Worm (Caenorhabditis elegans): Measurements from ENCODE around the gene fcmt-1.

Gene fcmt-1

ce11 chrII:11728545-11729105, 19.3 kb upstream of the fcmt-1 start, which contains the start of gene alh-8 (continued):
- TF ChIP-seq crh-2 (tag; optimal IDR thresholded peaks at IDR 0.05) (peak; percentile 66), unc-55 (GFP tag; optimal IDR thresholded peaks at IDR 0.05) (no peak), gmeb-1 (tag; optimal IDR thresholded peaks at IDR 0.05) (peak; percentile 44), ceh-16 (tag; optimal IDR thresholded peaks at IDR 0.05) (no peak), ama-1 (optimal IDR thresholded peaks at IDR 0.05) (no peak), sma-3 (GFP tag; optimal IDR thresholded peaks at IDR 0.05) (peak; percentile 33), ztf-4 (tag; optimal IDR thresholded peaks at IDR 0.05) (peak; percentile 7), nhr-11 (tag; optimal IDR thresholded peaks at IDR 0.05) (no peak), blmp-1 (tag; optimal IDR thresholded peaks at IDR 0.05; ENCODE audit: insufficient read depth) (no peak), nhr-237 (tag; optimal IDR thresholded peaks at IDR 0.05) (no peak), nhr-10 (tag; optimal IDR thresholded peaks at IDR 0.05) (no peak), nhr-6 (tag; optimal IDR thresholded peaks at IDR 0.05) (no peak), nhr-12 (tag; optimal IDR thresholded peaks at IDR 0.05) (no peak), lin-39 (tag; optimal IDR thresholded peaks at IDR 0.05) (no peak), dmd-4 (tag; optimal IDR thresholded peaks at IDR 0.05) (no peak), ztf-11 (tag; optimal IDR thresholded peaks at IDR 0.05) (no peak), mbf-1 (tag; optimal IDR thresholded peaks at IDR 0.05) (no peak), nhr-21 (tag; optimal IDR thresholded peaks at IDR 0.05) (peak; percentile 16), lsy-2 (tag; optimal IDR thresholded peaks at IDR 0.05) (peak in 1 of 2 experiments; percentile 63), skn-1 (tag; optimal IDR thresholded peaks at IDR 0.05) (no peak), lin-13 (GFP tag; optimal IDR thresholded peaks at IDR 0.05) (no peak)

- TF ChIP-seq F13H6.1 (tag; optimal IDR thresholded peaks at IDR 0.05) (no peak), ceh-16 (tag; optimal IDR thresholded peaks at IDR 0.05) (no peak), alr-1 (tag; optimal IDR thresholded peaks at IDR 0.05) (no peak), nhr-21 (tag; optimal IDR thresholded peaks at IDR 0.05) (no peak), nhr-11 (tag; optimal IDR thresholded peaks at IDR 0.05) (no peak), nhr-77 (tag; optimal IDR thresholded peaks at IDR 0.05) (no peak), snpc-4 (tag; optimal IDR thresholded peaks at IDR 0.05) (no peak), fos-1 (tag; optimal IDR thresholded peaks at IDR 0.05) (no peak), nhr-25 (tag; optimal IDR thresholded peaks at IDR 0.05) (no peak), unc-39 (tag; optimal IDR thresholded peaks at IDR 0.05) (no peak), dmd-4 (tag; optimal IDR thresholded peaks at IDR 0.05) (no peak), Y55F3AM.14 (GFP tag; optimal IDR thresholded peaks at IDR 0.05) (no peak), nhr-237 (tag; optimal IDR thresholded peaks at IDR 0.05) (no peak), C34F6.9 (tag; optimal IDR thresholded peaks at IDR 0.05) (no peak)
Observed at ce11 chrII:11727438-11727837, 18.1 kb upstream of the fcmt-1 start.

- no peak for TF ChIP-seq F13H6.1 (tag; optimal IDR thresholded peaks at IDR 0.05)
- TF ChIP-seq sma-9 (GFP tag; optimal IDR thresholded peaks at IDR 0.05), result no peak
- TF ChIP-seq sma-9 (tag; optimal IDR thresholded peaks at IDR 0.05), result no peak
- TF ChIP-seq nhr-11 (tag; optimal IDR thresholded peaks at IDR 0.05), result no peak
- no peak for TF ChIP-seq R02D3.7 (tag; optimal IDR thresholded peaks at IDR 0.05)
- peak; percentile 38 for TF ChIP-seq ztf-4 (tag; optimal IDR thresholded peaks at IDR 0.05)
- TF ChIP-seq fos-1 (tag; optimal IDR thresholded peaks at IDR 0.05), result no peak
Observed at ce11 chrII:11726470-11727106, 17.2 kb upstream of the fcmt-1 start, which contains the start of gene F13D12.5. TSS of gene F13D12.5 (plus strand) at chrII:11726814.

- TF ChIP-seq blmp-1 (tag; optimal IDR thresholded peaks at IDR 0.05; ENCODE audit: insufficient read depth), result no peak
- no peak for TF ChIP-seq lin-39 (tag; optimal IDR thresholded peaks at IDR 0.05)
- no peak for TF ChIP-seq unc-62 (GFP tag; optimal IDR thresholded peaks at IDR 0.05)
- no peak for TF ChIP-seq sma-3 (GFP tag; optimal IDR thresholded peaks at IDR 0.05)
- no peak for TF ChIP-seq nhr-129 (tag; optimal IDR thresholded peaks at IDR 0.05)
- no peak for TF ChIP-seq peb-1 (tag; optimal IDR thresholded peaks at IDR 0.05)
- TF ChIP-seq ceh-82 (tag; optimal IDR thresholded peaks at IDR 0.05), result no peak
Observed at ce11 chrII:11725615-11726014, 16.3 kb upstream of the fcmt-1 start.
